Worm (Caenorhabditis elegans) whole organism, late embryonic: ENCODE results near the gene pes-9.

Experiments
- C38D4.7 ChIP-seq: fragments of 200-800 bp; sonication (Bioruptor generic); optimal IDR thresholded peaks from 2 replicates; lab custom pipeline; 2018; ENCODE audit warnings: mild to moderate bottlenecking, missing genetic modification characterization, moderate library complexity, missing compliant biosample characterization
- ama-1 ChIP-seq: fragments of 150-350 bp; optimal IDR thresholded peaks from 2 replicates; lab custom pipeline; 2014
- tbx-2 ChIP-seq: sonication (generic microtip); optimal IDR thresholded peaks from 2 replicates; lab custom pipeline; 2016; ENCODE audit warnings: missing genetic modification characterization, missing compliant biosample characterization
- ttx-3 ChIP-seq: sonication (generic microtip); optimal IDR thresholded peaks from 2 replicates; lab custom pipeline; 2016; ENCODE audit warnings: missing genetic modification reagents, missing genetic modification characterization, missing compliant biosample characterization
- unc-3 ChIP-seq, 2 experiments: fragments of 200-800 bp in 1 of 2; sonication (Bioruptor generic) in 1 of 2; sonication (generic microtip) in 1 of 2; conservative IDR thresholded peaks in 1 of 2; optimal IDR thresholded peaks in 1 of 2; 2 replicates each; pipeline versions ENCODE4 v1.3.6 to Lab custom; 2016 to 2022; ENCODE audit warnings: missing compliant biosample characterization in 2 of 2, missing genetic modification characterization in 2 of 2, missing genetic modification reagents in 1 of 2
- unc-86 ChIP-seq: sonication (generic microtip); optimal IDR thresholded peaks from 2 replicates; lab custom pipeline; 2016; ENCODE audit warnings: missing genetic modification characterization, missing compliant biosample characterization

ce11 chrV:14597005-14597680, at the start of gene pes-9:
- no peak for TF ChIP-seq unc-86 (tag; lab: Kevin White, UChicago)
- no peak for TF ChIP-seq unc-3 (GFP tag; conservative IDR thresholded peaks at IDR 0.05; lab: Robert Waterston, UW)
- TF ChIP-seq unc-3 (tag; optimal IDR thresholded peaks at IDR 0.05; lab: Kevin White, UChicago) = no peak
- no peak for TF ChIP-seq C38D4.7 (GFP tag; lab: Kevin White, UChicago)
- no peak for TF ChIP-seq tbx-2 (tag; lab: Kevin White, UChicago)
- no peak for TF ChIP-seq ttx-3 (tag; lab: Kevin White, UChicago)
- TF ChIP-seq ama-1 (lab: Kevin White, UChicago) = no peak
